Fruit fly (Drosophila melanogaster): ENCODE results near the gene CG16964.

Gene CG16964

dm6 chr2L:11963422-11964322 is 15.9 kb downstream of the CG16964 start:
- TF ChIP-seq Sp1 (GFP tag; optimal IDR thresholded peaks at IDR 0.05) (no peak), CG9705 (GFP tag; optimal IDR thresholded peaks at IDR 0.05) (no peak), sv (GFP tag; optimal IDR thresholded peaks at IDR 0.05) (no peak), sage (GFP tag; optimal IDR thresholded peaks at IDR 0.05) (no peak), rgr (GFP tag; optimal IDR thresholded peaks at IDR 0.05) (no peak), ey (GFP tag; optimal IDR thresholded peaks at IDR 0.05) (no peak), lola (GFP tag; optimal IDR thresholded peaks at IDR 0.05) (no peak), Hr78 (GFP tag; optimal IDR thresholded peaks at IDR 0.05) (no peak), Jra (GFP tag; optimal IDR thresholded peaks at IDR 0.05) (no peak), psq (GFP tag; optimal IDR thresholded peaks at IDR 0.05) (no peak), fru (GFP tag; optimal IDR thresholded peaks at IDR 0.05) (no peak), usp (GFP tag; optimal IDR thresholded peaks at IDR 0.05) (no peak), woc (GFP tag; optimal IDR thresholded peaks at IDR 0.05) (no peak), dsf (GFP tag; optimal IDR thresholded peaks at IDR 0.05; ENCODE audit: borderline replicate concordance) (no peak), br (GFP tag; optimal IDR thresholded peaks at IDR 0.05) (no peak), tai (GFP tag; optimal IDR thresholded peaks at IDR 0.05) (no peak)

- TF ChIP-seq Sp1 (GFP tag; optimal IDR thresholded peaks at IDR 0.05): peak; percentile 26
- TF ChIP-seq CrebA (GFP tag; optimal IDR thresholded peaks at IDR 0.05; ENCODE audit: borderline replicate concordance): peak; percentile 89
- TF ChIP-seq dmrt93B (GFP tag; optimal IDR thresholded peaks at IDR 0.05): peak; percentile 12
- TF ChIP-seq woc (GFP tag; optimal IDR thresholded peaks at IDR 0.05): peak; percentile 48
- TF ChIP-seq fru (GFP tag; optimal IDR thresholded peaks at IDR 0.05): peak; percentile 39
- TF ChIP-seq psq (GFP tag; optimal IDR thresholded peaks at IDR 0.05): peak; percentile 48
- peak; percentile 2 for TF ChIP-seq Vsx2 (GFP tag; optimal IDR thresholded peaks at IDR 0.05; ENCODE audit: partially characterized antibody)
- no peak for TF ChIP-seq sage (GFP tag; optimal IDR thresholded peaks at IDR 0.05)
- TF ChIP-seq Rel (GFP tag; optimal IDR thresholded peaks at IDR 0.05): peak; percentile 61
- no peak for TF ChIP-seq Rel (tag; optimal IDR thresholded peaks at IDR 0.05)
- TF ChIP-seq HLH106 (tag; optimal IDR thresholded peaks at IDR 0.05): peak; percentile 41
- TF ChIP-seq dsf (GFP tag; optimal IDR thresholded peaks at IDR 0.05; ENCODE audit: borderline replicate concordance): no peak
- TF ChIP-seq foxo (GFP tag; optimal IDR thresholded peaks at IDR 0.05): peak in 1 of 2 experiments; percentile 41
- no peak for TF ChIP-seq Dif (GFP tag; optimal IDR thresholded peaks at IDR 0.05; ENCODE audit: partially characterized antibody)
- TF ChIP-seq br (GFP tag; optimal IDR thresholded peaks at IDR 0.05): no peak
Measured at dm6 chr2L:11965610-11966594, 18.2 kb downstream of the CG16964 start.

dm6 chr2L:11968581-11969272 is 21.0 kb downstream of the CG16964 start:
- TF ChIP-seq GATAd (GFP tag; optimal IDR thresholded peaks at IDR 0.05) (no peak), CG32264 (GFP tag; optimal IDR thresholded peaks at IDR 0.05) (no peak), Jra (GFP tag; optimal IDR thresholded peaks at IDR 0.05) (peak; percentile 25), Dif (GFP tag; optimal IDR thresholded peaks at IDR 0.05; ENCODE audit: partially characterized antibody) (peak; percentile 37), br (GFP tag; optimal IDR thresholded peaks at IDR 0.05) (peak; percentile 39), OdsH (GFP tag; optimal IDR thresholded peaks at IDR 0.05) (peak; percentile 9), h (GFP tag; optimal IDR thresholded peaks at IDR 0.05) (peak; percentile 60), dl (GFP tag; optimal IDR thresholded peaks at IDR 0.05; ENCODE audit: insufficient read depth in 1 of 2, partially characterized antibody in 2 of 2) (peak in 1 of 2 experiments; percentile 15), psq (GFP tag; optimal IDR thresholded peaks at IDR 0.05) (peak; percentile 44), Hr83 (GFP tag; optimal IDR thresholded peaks at IDR 0.05; ENCODE audit: poor library complexity, severe bottlenecking) (no peak), Sp1 (GFP tag; optimal IDR thresholded peaks at IDR 0.05) (peak; percentile 55), foxo (GFP tag; optimal IDR thresholded peaks at IDR 0.05) (peak in 1 of 2 experiments; percentile 57), brk (GFP tag; optimal IDR thresholded peaks at IDR 0.05) (no peak), Abd-B (GFP tag; optimal IDR thresholded peaks at IDR 0.05) (no peak), lola (GFP tag; optimal IDR thresholded peaks at IDR 0.05) (no peak), sv (GFP tag; optimal IDR thresholded peaks at IDR 0.05) (no peak), dsf (GFP tag; optimal IDR thresholded peaks at IDR 0.05; ENCODE audit: borderline replicate concordance) (no peak), Mio (GFP tag; optimal IDR thresholded peaks at IDR 0.05) (no peak), Myc (optimal IDR thresholded peaks at IDR 0.05) (no peak), pan (optimal IDR thresholded peaks at IDR 0.05) (no peak), Dfd (GFP tag; optimal IDR thresholded peaks at IDR 0.05) (no peak), ey (GFP tag; optimal IDR thresholded peaks at IDR 0.05) (peak; percentile 54), jim (GFP tag; optimal IDR thresholded peaks at IDR 0.05) (no peak), N (GFP tag; optimal IDR thresholded peaks at IDR 0.05) (no peak), usp (GFP tag; optimal IDR thresholded peaks at IDR 0.05) (no peak), Vsx2 (GFP tag; optimal IDR thresholded peaks at IDR 0.05; ENCODE audit: partially characterized antibody) (no peak), woc (GFP tag; optimal IDR thresholded peaks at IDR 0.05) (peak; percentile 81), dmrt93B (GFP tag; optimal IDR thresholded peaks at IDR 0.05) (peak; percentile 57), tai (GFP tag; optimal IDR thresholded peaks at IDR 0.05) (no peak), Rel (GFP tag; optimal IDR thresholded peaks at IDR 0.05) (no peak), Rel (tag; optimal IDR thresholded peaks at IDR 0.05) (no peak), rgr (GFP tag; optimal IDR thresholded peaks at IDR 0.05) (peak; percentile 18)
